Worm (Caenorhabditis elegans) whole organism, L3 larva: Measurements from ENCODE around the gene T05H4.11.

Experiments
- aly-2 ChIP-seq: fragments of 150-350 bp; optimal IDR thresholded peaks from 2 replicates; lab custom pipeline; 2014; ENCODE audit warnings: missing biosample characterization, missing genetic modification characterization
- fkh-2 ChIP-seq: fragments of 150-350 bp; optimal IDR thresholded peaks from 2 replicates; lab custom pipeline; 2014; ENCODE audit warnings: missing biosample characterization, missing genetic modification reagents, missing genetic modification characterization
- mdl-1 ChIP-seq: fragments of 150-350 bp; optimal IDR thresholded peaks from 2 replicates; lab custom pipeline; 2014; ENCODE audit warnings: missing biosample characterization, missing genetic modification characterization
- nhr-28 ChIP-seq: fragments of 150-350 bp; optimal IDR thresholded peaks from 2 replicates; lab custom pipeline; 2014; ENCODE audit warnings: missing biosample characterization, missing genetic modification characterization
- pha-4 ChIP-seq: fragments of 150-350 bp; optimal IDR thresholded peaks from 2 replicates; lab custom pipeline; 2014; ENCODE audit warnings: missing biosample characterization, missing genetic modification reagents, missing genetic modification characterization
- ztf-11 ChIP-seq: fragments of 150-350 bp; optimal IDR thresholded peaks from 2 replicates; lab custom pipeline; 2014; ENCODE audit warnings: missing biosample characterization, missing genetic modification characterization

ce11 chrV:6467676-6468075 is 41.6 kb upstream of the T05H4.11 start:
- TF ChIP-seq ztf-11 (no peak), fkh-2 (tag; lab: Kevin White, UChicago) (no peak), aly-2 (tag; lab: Kevin White, UChicago) (no peak), pha-4 (tag; lab: Kevin White, UChicago) (no peak), nhr-28 (tag; lab: Kevin White, UChicago) (no peak), mdl-1 (tag; lab: Kevin White, UChicago) (no peak)
